Worm (Caenorhabditis elegans) whole organism, early embryonic: ENCODE data around the gene Y4C6B.1.

ENCODE experiments used
- B0310.2 ChIP-seq: sonication (generic microtip); optimal IDR thresholded peaks from 2 replicates; lab custom pipeline; 2016; ENCODE audit warnings: mild to moderate bottlenecking, missing genetic modification characterization, missing compliant biosample characterization
- aly-1 ChIP-seq: sonication (generic microtip); optimal IDR thresholded peaks from 2 replicates; lab custom pipeline; 2016; ENCODE audit warnings: missing genetic modification characterization, missing compliant biosample characterization
- ama-1 ChIP-seq: fragments of 150-350 bp; optimal IDR thresholded peaks from 2 replicates; lab custom pipeline; 2014
- ceh-13 ChIP-seq: fragments of 200-800 bp; sonication (Bioruptor generic); optimal IDR thresholded peaks from 2 replicates; lab custom pipeline; 2018; ENCODE audit warnings: mild to moderate bottlenecking, missing genetic modification characterization, missing compliant biosample characterization
- ceh-36 ChIP-seq: sonication (generic microtip); optimal IDR thresholded peaks from 2 replicates; lab custom pipeline; 2016; ENCODE audit warnings: missing genetic modification characterization, inconsistent platforms, missing compliant biosample characterization
- ets-7 ChIP-seq: sonication (generic microtip); optimal IDR thresholded peaks from 2 replicates; lab custom pipeline; 2016; ENCODE audit warnings: missing genotype, missing genetic modification characterization, missing compliant biosample characterization
- hmbx-1 ChIP-seq: sonication (generic microtip); optimal IDR thresholded peaks from 2 replicates; lab custom pipeline; 2016; ENCODE audit warnings: mild to moderate bottlenecking, missing genetic modification characterization, missing compliant biosample characterization
- hmg-4 ChIP-seq: fragments of 200-800 bp; sonication (Bioruptor generic); optimal IDR thresholded peaks from 2 replicates; lab custom pipeline; 2018; ENCODE audit warnings: mild to moderate bottlenecking, missing genetic modification characterization, missing compliant biosample characterization
- hnd-1 ChIP-seq: sonication (generic microtip); optimal IDR thresholded peaks from 2 replicates; lab custom pipeline; 2016; ENCODE audit warnings: missing genetic modification characterization, missing compliant biosample characterization
- pes-1 ChIP-seq: fragments of 200-800 bp; sonication (Bioruptor generic); IDR thresholded peaks from 2 replicates; pipeline ENCODE4 v1.3.6; 2022; ENCODE audit warnings: missing genetic modification reagents, missing genetic modification characterization, missing compliant biosample characterization
- scrt-1 ChIP-seq: fragments of 200-800 bp; sonication (Bioruptor generic); IDR thresholded peaks from 2 replicates; pipeline ENCODE4 v1.3.6; 2022; ENCODE audit warnings: missing genetic modification characterization, missing compliant biosample characterization
- tbx-11 ChIP-seq: fragments of 200-800 bp; sonication (Bioruptor generic); IDR thresholded peaks from 2 replicates; pipeline ENCODE4 v1.3.6; 2022; ENCODE audit warnings: missing genetic modification characterization, missing compliant biosample characterization
- tbx-37 ChIP-seq: fragments of 200-800 bp; sonication (Bioruptor generic); conservative IDR thresholded peaks from 2 replicates; pipeline ENCODE4 v1.3.6; 2022; ENCODE audit warnings: missing genetic modification reagents, missing genetic modification characterization, missing compliant biosample characterization
- tra-4 ChIP-seq: sonication (generic microtip); optimal IDR thresholded peaks from 2 replicates; lab custom pipeline; 2017; ENCODE audit warnings: missing genetic modification characterization, missing compliant biosample characterization

- TF ChIP-seq tbx-11 (GFP tag; lab: Robert Waterston, UW) (no peak), ets-7 (tag; lab: Kevin White, UChicago) (no peak), pes-1 (GFP tag; lab: Robert Waterston, UW) (no peak), ama-1 (no peak), ceh-36 (no peak), B0310.2 (tag; lab: Kevin White, UChicago) (no peak), hmg-4 (GFP tag; lab: Kevin White, UChicago) (no peak), ceh-13 (GFP tag; lab: Kevin White, UChicago) (no peak), hnd-1 (tag; lab: Kevin White, UChicago) (no peak), scrt-1 (GFP tag; lab: Robert Waterston, UW) (no peak), hmbx-1 (no peak), tbx-37 (no peak), tra-4 (tag; lab: Kevin White, UChicago) (no peak), aly-1 (tag; lab: Kevin White, UChicago) (no peak)
These were observed 46.3 kb downstream of the Y4C6B.1 start, which contains the start of gene ZK616.1 for ce11 chrIV:5400609-5401008.
